Worm (Caenorhabditis elegans) whole organism, L3 larva: Measurements from ENCODE around the gene srh-282.

ENCODE experiments used
- ZK546.5 ChIP-seq: sonication (generic microtip); optimal IDR thresholded peaks from 2 replicates; lab custom pipeline; 2017; ENCODE audit warnings: missing biosample characterization, missing genetic modification characterization
- egl-5 ChIP-seq: fragments of 150-350 bp; optimal IDR thresholded peaks from 2 replicates; lab custom pipeline; 2017; ENCODE audit warnings: missing biosample characterization, missing genetic modification reagents, missing genetic modification characterization, inconsistent platforms
- lin-39 ChIP-seq: fragments of 150-350 bp; optimal IDR thresholded peaks from 2 replicates; lab custom pipeline; 2018; ENCODE audit warnings: missing biosample characterization, missing genetic modification reagents, missing genetic modification characterization
- nhr-23 ChIP-seq: fragments of 150-350 bp; optimal IDR thresholded peaks from 2 replicates; lab custom pipeline; 2014; ENCODE audit warnings: missing biosample characterization, missing genetic modification reagents, missing genetic modification characterization
- snpc-4 ChIP-seq: fragments of 150-350 bp; optimal IDR thresholded peaks from 2 replicates; lab custom pipeline; 2014; ENCODE audit warnings: missing biosample characterization, missing genetic modification characterization

DNA sequence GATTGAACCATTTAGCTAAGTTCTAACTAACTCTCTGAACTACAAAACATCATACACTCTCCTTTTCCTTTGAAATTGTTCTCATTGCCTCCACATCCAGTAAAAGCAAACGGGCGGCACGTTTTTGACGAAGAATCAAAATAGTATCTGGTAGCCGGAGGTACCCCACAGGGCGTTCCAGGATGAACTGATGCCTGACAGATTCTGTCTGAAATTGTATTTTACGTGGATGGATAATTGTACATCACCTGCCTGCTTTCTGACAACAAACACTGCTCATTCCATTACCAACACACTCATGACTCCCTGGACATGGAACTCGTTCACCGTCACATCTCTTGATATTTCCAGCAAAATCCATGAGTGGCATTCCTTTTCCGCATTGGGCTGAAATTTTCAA is 17.2 kb upstream of the srh-282 start:
- no peak for TF ChIP-seq snpc-4 (tag; lab: Kevin White, UChicago)
- TF ChIP-seq ZK546.5 (tag; lab: Kevin White, UChicago) = no peak
- no peak for TF ChIP-seq nhr-23 (tag; lab: Kevin White, UChicago)
- TF ChIP-seq egl-5 (tag; lab: Kevin White, UChicago) = no peak
- no peak for TF ChIP-seq lin-39 (tag; lab: Kevin White, UChicago)
